Fruit fly (Drosophila melanogaster): ENCODE measurements around the gene ds.

DNA sequence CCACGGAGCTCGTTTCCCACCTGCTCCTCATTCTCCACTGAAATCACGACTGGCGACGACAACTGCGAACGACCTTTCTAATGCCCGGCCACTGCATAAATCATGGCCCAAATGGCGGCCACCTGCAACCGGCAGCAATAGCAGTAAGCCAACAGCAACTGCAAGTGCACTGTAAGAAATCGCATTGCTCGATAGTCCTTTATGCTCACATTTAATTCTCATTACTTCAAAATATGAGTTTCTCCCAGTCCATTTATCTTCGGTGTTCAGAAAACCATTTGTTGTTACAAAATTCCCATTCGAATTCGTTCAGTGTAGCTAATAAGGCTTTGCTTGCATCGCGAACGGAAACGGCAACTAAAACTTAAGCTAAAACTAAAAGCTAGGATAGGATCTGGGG lies 110.7 kb downstream of the ds start:
- no peak for TF ChIP-seq ttk (optimal IDR thresholded peaks at IDR 0.05)
- no peak for TF ChIP-seq psq (optimal IDR thresholded peaks at IDR 0.05)
- TF ChIP-seq insv (optimal IDR thresholded peaks at IDR 0.05), result no peak
- TF ChIP-seq h (optimal IDR thresholded peaks at IDR 0.05), result no peak
- TF ChIP-seq Myc (optimal IDR thresholded peaks at IDR 0.05), result no peak

Data from Kc167 (cell line).